Fruit fly (Drosophila melanogaster): ENCODE measurements around the gene CG44158.

DNA sequence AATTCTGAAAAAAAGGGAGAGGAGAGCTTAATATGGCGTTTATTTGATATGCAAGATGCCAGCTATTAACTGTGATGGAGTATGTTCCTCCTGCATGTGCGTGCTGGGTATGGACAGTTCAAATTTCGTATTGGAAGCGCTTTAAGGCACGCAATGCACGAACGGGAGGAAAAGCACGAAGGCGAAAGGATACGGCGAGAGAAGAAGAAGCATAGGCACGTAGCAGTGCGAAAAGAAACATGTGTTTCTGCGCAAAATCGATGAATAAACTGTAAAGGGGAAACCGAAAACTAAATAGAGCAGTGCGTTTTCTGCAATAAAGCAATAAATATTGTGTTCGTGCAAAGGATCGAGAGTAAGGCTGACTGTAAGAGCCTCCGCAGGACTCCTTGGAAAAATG, 7.3 kb downstream of the CG44158 start, which contains the start of gene CG14314:
- TF ChIP-seq CTCF (optimal IDR thresholded peaks at IDR 0.05) (no peak), CG8478 (optimal IDR thresholded peaks at IDR 0.05) (no peak)
